Fruit fly (Drosophila melanogaster) whole organism, prepupa: Measurements from ENCODE around the gene Cdc6.

ENCODE experiments used
- Blimp-1 ChIP-seq: fragments of 200-800 bp; sonication (Bioruptor generic); optimal IDR thresholded peaks from 3 replicates; lab custom pipeline; 2017; ENCODE audit warnings: missing biosample characterization, missing genetic modification characterization, mild to moderate bottlenecking, moderate library complexity, missing genetic modification reagents
- CG11294 ChIP-seq: fragments of 200-800 bp; sonication (Bioruptor generic); IDR thresholded peaks from 2 replicates; pipeline ENCODE4 v1.3.6; 2022; ENCODE audit warnings: missing biosample characterization, missing genetic modification characterization
- CG11902 ChIP-seq: fragments of 200-800 bp; sonication (Bioruptor generic); optimal IDR thresholded peaks from 3 replicates; lab custom pipeline; 2016; ENCODE audit warnings: missing biosample characterization, missing genetic modification characterization
- CG15336 ChIP-seq: fragments of 200-800 bp; sonication (Bioruptor generic); IDR thresholded peaks from 2 replicates; pipeline ENCODE4 v1.3.6; 2022; ENCODE audit warnings: missing biosample characterization, missing genetic modification characterization
- CG1621 ChIP-seq: fragments of 200-800 bp; sonication (Bioruptor generic); optimal IDR thresholded peaks from 3 replicates; lab custom pipeline; 2018; ENCODE audit warnings: missing biosample characterization, mild to moderate bottlenecking, missing genetic modification characterization
- CG16779 ChIP-seq: fragments of 200-800 bp; sonication (Bioruptor generic); optimal IDR thresholded peaks from 3 replicates; lab custom pipeline; 2017; ENCODE audit warnings: missing biosample characterization, mild to moderate bottlenecking, missing genetic modification characterization
- CG3032 ChIP-seq: fragments of 200-800 bp; optimal IDR thresholded peaks from 2 replicates; lab custom pipeline; 2019; ENCODE audit warnings: missing biosample characterization, mild to moderate bottlenecking, missing genetic modification characterization, moderate library complexity
- CG32006 ChIP-seq: fragments of 200-800 bp; sonication (Bioruptor generic); optimal IDR thresholded peaks from 3 replicates; lab custom pipeline; 2017; ENCODE audit warnings: missing biosample characterization, mild to moderate bottlenecking, missing genetic modification characterization
- CG34406 ChIP-seq: fragments of 200-800 bp; sonication (Bioruptor generic); optimal IDR thresholded peaks from 3 replicates; lab custom pipeline; 2016; ENCODE audit warnings: missing biosample characterization, missing genetic modification characterization
- CG3919 ChIP-seq: fragments of 200-800 bp; sonication (Bioruptor generic); optimal IDR thresholded peaks from 3 replicates; lab custom pipeline; 2016; ENCODE audit warnings: missing biosample characterization, missing genetic modification characterization
- CG4318 ChIP-seq: fragments of 200-800 bp; sonication (Bioruptor generic); optimal IDR thresholded peaks from 3 replicates; lab custom pipeline; 2017; ENCODE audit warnings: missing biosample characterization, mild to moderate bottlenecking, missing genetic modification characterization
- CG6163 ChIP-seq: fragments of 200-800 bp; sonication (Bioruptor generic); IDR thresholded peaks from 3 replicates; pipeline ENCODE4 v1.3.6; 2022; ENCODE audit warnings: missing biosample characterization, missing genetic modification characterization
- CG6276 ChIP-seq: fragments of 200-800 bp; sonication (Bioruptor generic); optimal IDR thresholded peaks from 2 replicates; lab custom pipeline; 2017; ENCODE audit warnings: missing biosample characterization, mild to moderate bottlenecking, missing genetic modification characterization
- CG6854 ChIP-seq: fragments of 200-800 bp; sonication (Bioruptor generic); optimal IDR thresholded peaks from 2 replicates; lab custom pipeline; 2017; ENCODE audit warnings: missing biosample characterization, mild to moderate bottlenecking, missing genetic modification characterization
- CG7368 ChIP-seq: fragments of 200-800 bp; sonication (Bioruptor generic); optimal IDR thresholded peaks from 3 replicates; lab custom pipeline; 2016; ENCODE audit warnings: missing biosample characterization, missing genetic modification characterization
- CG8632 ChIP-seq: fragments of 200-800 bp; sonication (Bioruptor generic); optimal IDR thresholded peaks from 3 replicates; lab custom pipeline; 2016; ENCODE audit warnings: missing biosample characterization, missing genetic modification characterization
- CG9139 ChIP-seq: fragments of 200-800 bp; sonication (Bioruptor generic); optimal IDR thresholded peaks from 3 replicates; lab custom pipeline; 2017; ENCODE audit warnings: missing biosample characterization, mild to moderate bottlenecking, missing genetic modification characterization
- Eip75B ChIP-seq: fragments of 200-800 bp; sonication (Bioruptor generic); optimal IDR thresholded peaks from 3 replicates; lab custom pipeline; 2016; ENCODE audit warnings: missing biosample characterization, missing genetic modification characterization
- Eip78C ChIP-seq: fragments of 200-800 bp; sonication (Bioruptor generic); peaks from one replicate; lab custom pipeline; 2016; ENCODE audit warnings: missing biosample characterization, missing genetic modification characterization
- Eip93F ChIP-seq: fragments of 200-800 bp; sonication (Bioruptor generic); optimal IDR thresholded peaks from 2 replicates; lab custom pipeline; 2016; ENCODE audit warnings: missing biosample characterization, mild to moderate bottlenecking, missing genetic modification characterization
- Hr38 ChIP-seq: sonication (Bioruptor generic); optimal IDR thresholded peaks from 2 replicates; lab custom pipeline; 2016; ENCODE audit warnings: missing biosample characterization, missing genetic modification characterization
- Met ChIP-seq: fragments of 200-800 bp; sonication (Bioruptor generic); optimal IDR thresholded peaks from 3 replicates; lab custom pipeline; 2016; ENCODE audit warnings: missing biosample characterization, missing genetic modification characterization
- OdsH ChIP-seq: fragments of 200-800 bp; sonication (Bioruptor generic); optimal IDR thresholded peaks from 3 replicates; lab custom pipeline; 2016; ENCODE audit warnings: missing biosample characterization, missing genetic modification characterization
- Smox ChIP-seq: fragments of 200-800 bp; sonication (Bioruptor generic); optimal IDR thresholded peaks from 3 replicates; lab custom pipeline; 2016; ENCODE audit warnings: missing biosample characterization, missing genetic modification characterization
- Sox102F ChIP-seq: fragments of 200-800 bp; sonication (Bioruptor generic); optimal IDR thresholded peaks from 2 replicates; lab custom pipeline; 2016; ENCODE audit warnings: missing biosample characterization, mild to moderate bottlenecking, missing genetic modification characterization
- Sox14 ChIP-seq: fragments of 200-800 bp; sonication (Bioruptor generic); optimal IDR thresholded peaks from 3 replicates; lab custom pipeline; 2016; ENCODE audit warnings: missing biosample characterization, missing genetic modification characterization
- cyc ChIP-seq: fragments of 200-800 bp; sonication (Bioruptor generic); optimal IDR thresholded peaks from 3 replicates; lab custom pipeline; 2016; ENCODE audit warnings: missing biosample characterization, missing genetic modification characterization
- dsx ChIP-seq: fragments of 200-800 bp; optimal IDR thresholded peaks from 3 replicates; lab custom pipeline; 2019; ENCODE audit warnings: missing biosample characterization, mild to moderate bottlenecking, missing genetic modification characterization, moderate library complexity; ENCODE audit not compliant: poor library complexity, severe bottlenecking
- eg ChIP-seq: fragments of 200-800 bp; sonication (Bioruptor generic); IDR thresholded peaks from 3 replicates; pipeline ENCODE4 v1.3.6; 2022; ENCODE audit warnings: missing biosample characterization, missing genetic modification characterization
- esn ChIP-seq: fragments of 200-800 bp; sonication (Bioruptor generic); optimal IDR thresholded peaks from 2 replicates; lab custom pipeline; 2016; ENCODE audit warnings: missing biosample characterization, mild to moderate bottlenecking, missing genetic modification characterization, moderate library complexity
- fd59A ChIP-seq: fragments of 200-800 bp; sonication (Bioruptor generic); optimal IDR thresholded peaks from 2 replicates; lab custom pipeline; 2017; ENCODE audit warnings: missing biosample characterization, mild to moderate bottlenecking, missing genetic modification characterization, missing genetic modification reagents
- fkh ChIP-seq: fragments of 200-800 bp; sonication (Bioruptor generic); optimal IDR thresholded peaks from 3 replicates; lab custom pipeline; 2017; ENCODE audit warnings: missing biosample characterization, mild to moderate bottlenecking, missing genetic modification characterization, moderate library complexity
- net ChIP-seq: fragments of 200-800 bp; sonication (Bioruptor generic); optimal IDR thresholded peaks from 3 replicates; lab custom pipeline; 2016; ENCODE audit warnings: missing biosample characterization, missing genetic modification characterization
- salr ChIP-seq, 2 experiments: fragments of 200-800 bp; sonication (Bioruptor generic); optimal IDR thresholded peaks; 3 replicates each; lab custom pipeline; 2016 to 2018; ENCODE audit warnings: missing biosample characterization in 2 of 2, missing genetic modification characterization in 2 of 2, mild to moderate bottlenecking in 1 of 2
- spab ChIP-seq: fragments of 200-800 bp; sonication (Bioruptor generic); optimal IDR thresholded peaks from 2 replicates; lab custom pipeline; 2017; ENCODE audit warnings: missing biosample characterization, mild to moderate bottlenecking, missing genetic modification characterization, missing genetic modification reagents
- ss ChIP-seq, 2 experiments: fragments of 200-800 bp; sonication (Bioruptor generic); optimal IDR thresholded peaks; 2 replicates in 1 of 2; 3 replicates in 1 of 2; lab custom pipeline; 2017 to 2018; ENCODE audit warnings: mild to moderate bottlenecking in 2 of 2, missing biosample characterization in 2 of 2, missing genetic modification characterization in 2 of 2, moderate library complexity in 1 of 2
- svp ChIP-seq: fragments of 200-800 bp; sonication (Bioruptor generic); peaks from one replicate; lab custom pipeline; 2016; ENCODE audit warnings: missing biosample characterization, missing genetic modification characterization

Cdc6 gene

DNA sequence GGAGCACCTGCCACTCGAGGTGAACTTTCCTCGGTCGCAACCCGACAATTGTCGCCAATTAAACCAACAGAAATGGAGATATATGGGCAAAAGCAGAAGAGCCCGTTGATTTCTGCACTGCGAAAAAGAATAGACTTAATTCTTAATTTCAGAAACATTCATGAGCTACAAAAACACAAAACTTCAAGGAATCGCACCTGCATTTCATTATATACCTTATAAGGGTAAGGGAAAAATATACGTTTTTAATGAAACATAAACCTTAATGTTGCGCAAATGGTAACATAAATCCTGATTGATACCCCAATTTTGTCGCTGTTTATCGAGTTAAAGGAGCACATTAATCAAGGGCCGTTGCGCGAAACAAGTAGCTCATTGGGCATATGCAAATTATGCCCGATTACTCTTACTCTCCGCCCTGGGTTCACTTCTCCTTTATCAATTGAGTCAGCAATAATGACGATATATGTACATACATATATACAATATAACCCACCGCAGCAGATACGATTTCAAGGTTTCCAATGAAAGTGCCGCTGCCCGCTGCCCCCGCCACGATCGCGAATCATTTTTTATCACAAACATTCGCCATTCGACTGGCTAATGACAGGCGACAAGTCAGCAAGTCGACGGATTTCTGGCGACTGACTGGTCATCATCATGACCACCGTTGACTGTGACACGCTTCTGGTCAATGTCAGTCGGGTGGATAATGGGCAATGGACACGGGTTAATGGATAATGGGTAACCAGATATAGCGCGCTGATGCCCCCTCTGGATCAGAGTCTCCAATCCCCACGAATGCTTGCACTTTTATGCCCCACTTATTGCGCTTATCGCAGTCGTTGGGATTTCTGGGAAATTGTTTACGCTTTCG, 28.2 kb upstream of the Cdc6 start (continued):
- TF ChIP-seq cyc (GFP tag; lab: Kevin White, UChicago), result no peak
- TF ChIP-seq ss (GFP tag; optimal IDR thresholded peaks at IDR 0.05; lab: Kevin White, UChicago), result peak in 1 of 2 experiments; percentile 32
- no peak for TF ChIP-seq fkh (GFP tag; lab: Kevin White, UChicago)
- no peak for TF ChIP-seq CG4318 (GFP tag; lab: Kevin White, UChicago)
- TF ChIP-seq CG34406 (GFP tag; lab: Kevin White, UChicago), result peak; percentile 39
- TF ChIP-seq CG15336 (GFP tag; lab: Robert Waterston, UW), result no peak
- peak; percentile 32 for TF ChIP-seq Met (GFP tag; lab: Kevin White, UChicago)
- TF ChIP-seq Sox102F (GFP tag; lab: Kevin White, UChicago), result peak; percentile 19
- peak; percentile 3 for TF ChIP-seq CG9139 (GFP tag; lab: Kevin White, UChicago)
- TF ChIP-seq Eip75B (GFP tag; lab: Kevin White, UChicago), result peak; percentile 11
- peak; percentile 37 for TF ChIP-seq spab
- no peak for TF ChIP-seq Sox14 (GFP tag; lab: Kevin White, UChicago)
- TF ChIP-seq Blimp-1 (GFP tag; lab: Kevin White, UChicago), result no peak
- TF ChIP-seq Eip78C (GFP tag; lab: Kevin White, UChicago), result peak; percentile 89
- TF ChIP-seq CG11902, result peak; percentile 4
- peak; percentile 45 for TF ChIP-seq CG3032 (tag; lab: Kevin White, UChicago)
- peak; percentile 30 for TF ChIP-seq dsx (GFP tag; lab: Kevin White, UChicago)
- no peak for TF ChIP-seq CG7368 (GFP tag; lab: Kevin White, UChicago)
- peak; percentile 25 for TF ChIP-seq CG3919 (GFP tag; lab: Kevin White, UChicago)
- TF ChIP-seq Eip93F (GFP tag; lab: Kevin White, UChicago), result no peak
- TF ChIP-seq eg, result no peak
- no peak for TF ChIP-seq Hr38 (GFP tag; lab: Kevin White, UChicago)
- TF ChIP-seq CG16779 (tag; lab: Kevin White, UChicago), result no peak
- no peak for TF ChIP-seq CG11294 (GFP tag; lab: Robert Waterston, UW)
- peak; percentile 29 for TF ChIP-seq esn (GFP tag; lab: Kevin White, UChicago)
- no peak for TF ChIP-seq CG6163 (GFP tag; lab: Robert Waterston, UW)
- TF ChIP-seq net (GFP tag; lab: Kevin White, UChicago), result no peak
- TF ChIP-seq CG1621 (tag; lab: Kevin White, UChicago), result peak; percentile 21
- TF ChIP-seq CG6854 (GFP tag; lab: Kevin White, UChicago), result no peak
- TF ChIP-seq CG6276 (GFP tag; lab: Kevin White, UChicago), result no peak
- TF ChIP-seq CG8632 (GFP tag; lab: Kevin White, UChicago), result peak; percentile 42
- TF ChIP-seq CG32006 (GFP tag; lab: Kevin White, UChicago), result no peak

DNA sequence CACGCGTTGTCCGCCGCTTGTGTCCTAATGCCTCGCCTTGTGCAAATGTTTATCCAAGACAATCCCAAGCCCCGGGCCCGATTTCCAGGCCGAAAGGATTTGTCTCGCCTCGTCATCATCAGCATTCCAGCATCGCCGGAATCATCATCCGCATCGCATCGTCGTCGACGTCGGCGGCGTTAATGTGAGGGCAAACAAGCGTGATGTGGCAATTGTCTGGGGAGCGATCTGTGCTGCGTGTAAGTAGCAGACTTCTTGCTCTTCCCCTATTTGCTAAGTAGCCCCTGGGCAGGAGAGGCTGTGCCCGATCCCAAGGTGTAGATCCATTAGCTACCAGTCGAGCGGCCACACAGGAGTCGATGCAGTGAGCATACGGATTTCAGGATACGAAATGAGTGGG, 26.9 kb upstream of the Cdc6 start:
- TF ChIP-seq OdsH (GFP tag; lab: Kevin White, UChicago), result no peak
- TF ChIP-seq CG1621 (tag; lab: Kevin White, UChicago), result peak; percentile 6

DNA sequence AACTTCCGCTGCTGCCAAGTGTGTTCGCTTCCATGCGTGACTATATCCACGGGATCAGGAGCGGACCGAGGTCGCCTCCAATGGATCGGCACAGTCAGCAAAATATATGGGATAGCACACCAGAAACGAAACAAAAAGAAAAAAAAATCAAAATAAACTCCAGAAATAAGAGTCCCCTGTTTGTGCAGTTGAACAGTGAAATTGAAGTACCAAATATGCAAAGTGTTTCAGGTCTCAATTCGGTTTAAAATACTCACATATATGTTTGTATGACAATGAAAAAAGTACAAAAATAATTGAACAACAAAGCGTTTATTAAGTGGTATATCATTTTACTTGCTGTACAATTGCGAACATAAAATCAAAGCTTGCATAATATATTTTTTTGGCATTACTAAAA, 25.7 kb upstream of the Cdc6 start:
- TF ChIP-seq CG1621 (tag; lab: Kevin White, UChicago), result no peak
- TF ChIP-seq net (GFP tag; lab: Kevin White, UChicago), result no peak
- TF ChIP-seq Smox (GFP tag; lab: Kevin White, UChicago), result no peak
- peak; percentile 49 for TF ChIP-seq svp (GFP tag; lab: Kevin White, UChicago)
- no peak for TF ChIP-seq CG4318 (GFP tag; lab: Kevin White, UChicago)
- no peak for TF ChIP-seq salr (GFP tag; optimal IDR thresholded peaks at IDR 0.05; lab: Kevin White, UChicago)
- TF ChIP-seq CG3919 (GFP tag; lab: Kevin White, UChicago), result no peak
- no peak for TF ChIP-seq cyc (GFP tag; lab: Kevin White, UChicago)
- TF ChIP-seq CG34406 (GFP tag; lab: Kevin White, UChicago), result no peak
- peak; percentile 42 for TF ChIP-seq Eip78C (GFP tag; lab: Kevin White, UChicago)
- TF ChIP-seq fd59A (GFP tag; lab: Kevin White, UChicago), result no peak
